Fruit fly (Drosophila melanogaster) whole organism, larva: ENCODE measurements around the gene CG42820.
A peak's percentile ranks its signal among the peaks of the same experiment; 100 is the strongest.

Experiments
- noc ChIP-seq: fragments of 200-800 bp; sonication (Bioruptor generic); optimal IDR thresholded peaks from 3 replicates; lab custom pipeline; 2019; ENCODE audit warnings: missing biosample characterization, mild to moderate bottlenecking, missing genetic modification characterization, moderate library complexity

The CG42820 gene

DNA sequence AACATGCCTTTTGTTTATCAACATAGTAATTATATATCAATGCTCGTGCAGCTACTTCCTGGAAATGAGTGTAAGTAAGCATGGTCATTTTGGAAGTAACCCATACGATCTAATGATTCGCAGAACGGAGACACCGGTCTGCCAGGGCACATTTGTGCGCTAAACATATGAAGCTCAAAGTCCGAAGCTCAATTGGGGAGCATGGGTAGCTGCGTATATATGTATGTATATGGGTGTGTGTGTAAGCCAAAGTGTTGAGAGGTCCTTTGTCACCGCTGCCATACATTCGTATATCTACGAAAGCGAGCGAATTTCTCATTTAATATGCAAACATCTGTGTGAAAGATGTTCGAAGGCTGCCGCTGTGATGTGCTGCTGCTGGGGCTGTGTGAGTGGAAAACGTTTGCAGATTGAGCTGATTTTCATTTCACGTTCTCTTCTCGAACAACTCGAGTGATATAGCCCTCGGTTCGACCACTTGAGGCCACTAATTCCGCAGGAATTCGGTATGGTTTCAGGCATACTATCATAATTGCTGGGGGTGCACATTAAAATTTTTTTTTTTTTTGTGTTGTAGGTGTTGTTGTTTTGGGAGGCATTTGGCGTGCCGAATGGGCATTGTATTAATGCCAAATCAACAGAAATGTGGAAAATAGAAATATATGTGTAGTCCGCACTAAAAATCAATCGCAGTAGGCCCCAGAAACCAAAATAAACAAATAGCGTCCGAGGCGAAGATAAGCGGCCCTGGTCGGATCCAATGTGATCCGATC, 26.1 kb upstream of the CG42820 start:
- TF ChIP-seq noc (tag; lab: Kevin White, UChicago): no peak

- TF ChIP-seq noc (tag; lab: Kevin White, UChicago): no peak
These were observed 25.4 kb upstream of the CG42820 start for dm6 chr2L:8417562-8417961.

DNA sequence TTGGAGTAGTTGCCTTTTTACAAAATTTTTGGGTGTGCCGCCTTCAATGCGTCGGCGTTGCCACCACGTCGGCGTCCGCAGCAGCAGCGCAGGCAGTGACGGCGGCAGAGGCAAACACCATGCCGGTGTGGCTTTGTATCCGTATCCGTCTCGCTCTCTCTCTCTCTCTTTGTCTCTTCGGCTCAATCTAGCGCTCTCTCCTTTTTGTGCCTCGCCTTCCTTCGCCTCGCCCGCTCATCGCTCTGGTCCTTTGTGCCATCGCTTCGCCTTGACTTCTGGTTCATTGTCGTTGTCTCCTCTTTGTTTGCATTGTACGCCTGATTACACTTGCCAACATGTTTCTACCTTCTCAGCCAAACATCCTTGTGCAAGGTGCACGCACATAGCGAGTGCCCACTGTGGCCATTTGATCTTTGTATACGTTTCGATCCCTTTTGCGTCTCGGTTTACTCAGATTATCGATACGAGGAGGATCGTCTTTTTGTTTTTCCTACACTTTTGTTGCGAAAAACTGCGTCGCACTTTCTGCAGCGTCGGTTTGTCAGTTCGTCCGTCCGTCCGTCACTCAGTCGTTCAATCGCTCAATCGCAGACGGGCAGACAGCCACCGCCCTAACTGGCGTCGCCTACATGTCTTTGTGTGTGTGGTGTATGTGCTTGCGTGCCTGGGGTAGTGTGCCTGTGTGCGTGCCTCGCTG, 24.3 kb upstream of the CG42820 start:
- TF ChIP-seq noc (tag; lab: Kevin White, UChicago): peak; percentile 21

DNA sequence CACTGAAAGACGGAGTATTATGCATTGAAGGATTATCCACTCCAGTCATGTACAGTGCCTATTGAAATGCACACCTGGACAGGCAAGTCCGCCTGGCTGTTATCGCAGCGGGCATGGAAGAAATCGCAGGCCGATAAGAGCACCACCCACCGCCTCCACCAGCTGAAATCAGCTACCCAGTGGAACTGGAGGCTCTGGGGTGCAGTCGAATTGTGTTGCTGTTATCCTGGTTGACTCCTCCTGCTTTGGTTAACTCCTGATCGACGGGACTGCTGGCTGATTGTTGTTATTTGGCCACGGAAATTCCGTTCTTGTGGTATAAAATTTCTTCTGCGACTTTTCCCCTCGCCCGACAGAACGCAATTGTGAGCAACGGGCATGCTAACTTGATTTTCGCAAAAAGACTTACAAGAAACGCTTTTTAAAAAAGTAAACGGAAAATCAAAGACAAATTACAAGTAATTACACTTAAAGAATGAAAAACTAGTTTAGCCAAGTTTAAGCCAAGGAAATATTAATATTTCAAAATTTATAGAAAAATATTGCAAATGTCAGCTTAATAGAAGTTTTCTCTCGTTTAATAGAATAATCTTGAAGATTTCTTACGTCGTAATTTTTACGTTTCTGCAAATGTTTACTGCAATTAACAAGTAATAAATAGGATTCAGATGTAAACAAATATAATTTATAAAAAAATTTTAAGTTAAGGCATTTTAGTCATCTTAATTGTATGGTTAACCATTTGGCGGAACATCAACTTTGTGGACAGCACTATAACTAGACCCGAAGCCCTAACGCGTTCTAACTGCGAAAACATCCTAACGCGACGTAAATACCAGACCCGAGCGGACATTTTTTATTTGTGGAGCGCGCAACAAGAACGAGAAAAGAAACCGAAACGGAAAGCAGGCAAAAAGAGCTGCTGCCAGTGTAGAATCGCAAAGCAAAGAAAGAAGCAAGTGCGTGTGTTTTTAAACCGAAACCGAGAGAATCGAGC, 23.0 kb upstream of the CG42820 start, which contains the start of the genes CG13398 and Akap200:
CG13398 (minus strand) TSS at position 370 of the 997 bp plus-strand sequence.
Akap200 (plus strand) TSS at position 804 of the 997 bp plus-strand sequence.
- TF ChIP-seq noc (tag; lab: Kevin White, UChicago): no peak

dm6 chr2L:8411530-8411929, 19.3 kb upstream of the CG42820 start, which contains the start of gene Naglu:
TSS of gene Naglu (minus strand) at chr2L:8411868.
- no peak for TF ChIP-seq noc (tag; lab: Kevin White, UChicago)

DNA sequence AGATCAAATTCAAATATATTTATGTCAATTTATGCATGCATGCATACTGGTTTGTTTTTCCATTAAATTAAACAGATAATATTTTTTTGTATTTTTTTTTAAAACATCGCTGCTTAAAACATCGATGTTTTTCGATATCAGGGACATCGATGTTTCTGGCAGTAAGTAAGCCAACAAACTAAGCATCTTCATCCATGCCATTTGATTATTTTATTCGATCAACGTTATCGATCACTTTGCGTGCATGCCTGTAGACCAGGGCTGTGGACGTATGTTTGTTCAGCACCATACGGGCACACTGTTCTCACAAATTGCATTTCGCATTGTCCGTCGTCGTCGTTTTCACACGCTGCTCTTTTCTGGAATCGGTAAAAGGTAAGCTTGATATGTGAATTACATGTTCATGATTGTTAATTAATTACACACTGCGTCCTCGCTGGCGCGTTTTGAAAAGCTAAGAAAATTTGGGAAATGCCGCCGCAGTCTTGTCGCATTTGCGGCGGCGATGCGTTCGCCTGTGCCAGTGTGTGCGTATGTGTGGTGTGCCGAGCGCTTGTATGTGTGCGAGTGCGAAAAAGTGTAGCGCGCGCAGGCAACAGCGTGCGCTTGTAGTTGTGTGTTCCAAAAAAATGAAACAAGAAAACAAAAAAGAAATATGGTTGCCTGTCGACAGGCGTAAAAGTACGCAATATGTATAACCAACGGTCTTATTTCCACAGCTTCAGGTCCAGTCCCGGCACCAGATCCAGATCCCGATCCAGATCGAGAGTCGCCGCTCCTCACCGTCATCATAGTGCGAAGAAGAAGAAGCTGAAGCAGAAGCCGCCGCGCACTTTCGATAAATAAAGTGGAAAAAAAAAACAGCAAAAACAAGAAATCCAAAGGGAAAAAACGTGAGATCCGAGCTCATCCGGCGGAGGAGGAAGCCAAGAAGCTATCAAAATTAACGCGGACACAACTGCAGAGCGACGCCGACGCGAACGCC, 11.4 kb upstream of the CG42820 start, which contains the start of gene emb:
emb (plus strand) TSS at position 288 of the 985 bp plus-strand sequence.
- peak; percentile 44 for TF ChIP-seq noc (tag; lab: Kevin White, UChicago)

dm6 chr2L:8402928-8403285, 10.7 kb upstream of the CG42820 start, which contains the start of gene fy:
TSS of gene fy (minus strand) at chr2L:8403280.
- no peak for TF ChIP-seq noc (tag; lab: Kevin White, UChicago)

dm6 chr2L:8399863-8400598, 7.8 kb upstream of the CG42820 start, which contains the start of gene CG31898:
TSS of gene CG31898 (plus strand) at chr2L:8400421.
- no peak for TF ChIP-seq noc (tag; lab: Kevin White, UChicago)

dm6 chr2L:8398721-8399120, 6.5 kb upstream of the CG42820 start, which contains the start of gene CG13386:
TSS of gene CG13386 (plus strand) at chr2L:8399021.
- no peak for TF ChIP-seq noc (tag; lab: Kevin White, UChicago)

dm6 chr2L:8395996-8396699, 4.0 kb upstream of the CG42820 start, which contains the start of the genes Peritrophin-15a and CG13385:
TSS of gene Peritrophin-15a (minus strand) at chr2L:8396096.
TSS of gene CG13385 (plus strand) at chr2L:8396649.
- TF ChIP-seq noc (tag; lab: Kevin White, UChicago): no peak

- TF ChIP-seq noc (tag; lab: Kevin White, UChicago): no peak
These were observed 2.6 kb upstream of the CG42820 start, which contains the start of gene Peritrophin-15b for dm6 chr2L:8394840-8395239. TSS of gene Peritrophin-15b (minus strand) at chr2L:8394940.

dm6 chr2L:8394180-8394579, 2.0 kb upstream of the CG42820 start, which contains the start of gene lectin-29Ca:
TSS of gene lectin-29Ca (minus strand) at chr2L:8394280.
- TF ChIP-seq noc (tag; lab: Kevin White, UChicago): no peak
